Fruit fly (Drosophila melanogaster) whole organism, pupa: Measurements from ENCODE around the gene Pect.

ENCODE experiments used
- CG10348 ChIP-seq: fragments of 200-800 bp; sonication (Bioruptor generic); IDR thresholded peaks from 2 replicates; pipeline ENCODE4 v1.3.6; 2022; ENCODE audit warnings: missing biosample characterization, missing genetic modification characterization
- CG12605 ChIP-seq: fragments of 200-800 bp; sonication (Bioruptor generic); IDR thresholded peaks from 2 replicates; pipeline ENCODE4 v1.3.6; 2022; ENCODE audit warnings: missing biosample characterization, missing genetic modification characterization
- CG13204 ChIP-seq: fragments of 200-800 bp; sonication (Bioruptor generic); optimal IDR thresholded peaks from 2 replicates; lab custom pipeline; 2018; ENCODE audit warnings: missing biosample characterization, mild to moderate bottlenecking, missing genetic modification characterization, moderate library complexity
- CG14655 ChIP-seq: fragments of 200-800 bp; sonication (Bioruptor generic); optimal IDR thresholded peaks from 3 replicates; lab custom pipeline; 2017; ENCODE audit warnings: mild to moderate bottlenecking, missing biosample characterization, missing genetic modification reagents, missing genetic modification characterization
- CG15710 ChIP-seq: fragments of 200-800 bp; sonication (Bioruptor generic); optimal IDR thresholded peaks from 2 replicates; lab custom pipeline; 2018; ENCODE audit warnings: missing biosample characterization, mild to moderate bottlenecking, missing genetic modification characterization, moderate library complexity
- CG17806 ChIP-seq: fragments of 200-800 bp; sonication (Bioruptor generic); optimal IDR thresholded peaks from 2 replicates; lab custom pipeline; 2018; ENCODE audit warnings: missing biosample characterization, mild to moderate bottlenecking, missing genetic modification characterization, moderate library complexity
- CG32121 ChIP-seq: fragments of 200-800 bp; sonication (Bioruptor generic); IDR thresholded peaks from 2 replicates; pipeline ENCODE4 v1.3.6; 2022; ENCODE audit warnings: missing biosample characterization, missing genetic modification characterization
- CG34367 ChIP-seq: fragments of 200-800 bp; sonication (Bioruptor generic); optimal IDR thresholded peaks from 2 replicates; lab custom pipeline; 2018; ENCODE audit warnings: missing biosample characterization, mild to moderate bottlenecking, missing genetic modification characterization
- CG4496 ChIP-seq: fragments of 200-800 bp; sonication (Bioruptor generic); IDR thresholded peaks from 3 replicates; pipeline ENCODE4 v1.3.6; 2022; ENCODE audit warnings: missing biosample characterization, missing genetic modification characterization
- CG8159 ChIP-seq: fragments of 200-800 bp; sonication (Bioruptor generic); optimal IDR thresholded peaks from 3 replicates; lab custom pipeline; 2018; ENCODE audit warnings: missing biosample characterization, mild to moderate bottlenecking, missing genetic modification characterization, moderate library complexity
- CG8301 ChIP-seq: fragments of 200-800 bp; sonication (Bioruptor generic); optimal IDR thresholded peaks from 2 replicates; lab custom pipeline; 2018; ENCODE audit warnings: missing biosample characterization, mild to moderate bottlenecking, missing genetic modification characterization
- CG9948 ChIP-seq: fragments of 200-800 bp; sonication (Bioruptor generic); optimal IDR thresholded peaks from 2 replicates; lab custom pipeline; 2018; ENCODE audit warnings: missing biosample characterization, mild to moderate bottlenecking, missing genetic modification characterization, moderate library complexity
- D1 ChIP-seq: fragments of 200-800 bp; sonication (Bioruptor generic); optimal IDR thresholded peaks from 2 replicates; lab custom pipeline; 2018; ENCODE audit warnings: missing biosample characterization, mild to moderate bottlenecking, missing genetic modification characterization, moderate library complexity
- EcR ChIP-seq: fragments of 200-800 bp; sonication (Bioruptor generic); optimal IDR thresholded peaks from 3 replicates; lab custom pipeline; 2019; ENCODE audit warnings: missing biosample characterization, missing genetic modification characterization, mild to moderate bottlenecking, moderate library complexity, missing genetic modification reagents
- Ets98B ChIP-seq: fragments of 200-800 bp; sonication (Bioruptor generic); IDR thresholded peaks from 2 replicates; pipeline ENCODE4 v1.3.6; 2022; ENCODE audit warnings: missing biosample characterization, missing genetic modification characterization
- Pif1A ChIP-seq: fragments of 200-800 bp; sonication (Bioruptor generic); optimal IDR thresholded peaks from 3 replicates; lab custom pipeline; 2016; ENCODE audit warnings: missing biosample characterization, missing genetic modification characterization
- Pif1B ChIP-seq: fragments of 200-800 bp; sonication (Bioruptor generic); optimal IDR thresholded peaks from 3 replicates; lab custom pipeline; 2016; ENCODE audit warnings: missing biosample characterization, missing genetic modification characterization
- Snoo ChIP-seq: fragments of 200-800 bp; sonication (Bioruptor generic); optimal IDR thresholded peaks from 3 replicates; lab custom pipeline; 2017; ENCODE audit warnings: missing biosample characterization, mild to moderate bottlenecking, missing genetic modification characterization, inconsistent platforms
- fd96Ca ChIP-seq: fragments of 200-800 bp; sonication (Bioruptor generic); IDR thresholded peaks from 3 replicates; pipeline ENCODE4 v1.3.6; 2022; ENCODE audit warnings: missing biosample characterization, missing genetic modification characterization
- gl ChIP-seq: fragments of 200-800 bp; sonication (Bioruptor generic); optimal IDR thresholded peaks from 2 replicates; lab custom pipeline; 2018; ENCODE audit warnings: missing biosample characterization, mild to moderate bottlenecking, missing genetic modification characterization
- rn ChIP-seq: fragments of 200-800 bp; sonication (Bioruptor generic); IDR thresholded peaks from 2 replicates; pipeline ENCODE4 v1.3.6; 2022; ENCODE audit warnings: missing biosample characterization, missing genetic modification characterization

The Pect gene

DNA sequence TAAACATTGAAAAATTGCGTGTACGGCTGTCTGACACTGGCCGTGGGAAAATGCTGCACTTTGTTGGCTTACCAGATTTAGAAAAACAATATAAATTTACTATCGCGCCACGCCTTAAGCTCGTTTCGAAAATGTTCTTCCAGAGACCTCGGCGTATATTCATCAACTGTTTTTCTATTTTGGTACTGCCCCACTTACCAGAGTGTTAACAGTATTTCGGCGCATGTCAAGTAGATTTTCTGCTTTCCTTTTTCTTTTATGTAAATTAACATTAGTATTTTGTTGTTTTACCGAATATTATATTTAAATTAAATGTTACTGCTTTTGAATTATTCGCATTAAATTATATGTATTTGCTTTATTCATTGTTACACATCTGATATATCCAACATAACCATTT, 11.4 kb downstream of the Pect start, which contains the start of gene kek4:
TSS of gene kek4 (minus strand) at position 341 of the 400 bp plus-strand sequence.
- no peak for TF ChIP-seq gl
- no peak for TF ChIP-seq CG34367 (tag; lab: Kevin White, UChicago)
- TF ChIP-seq Pif1A = no peak
- TF ChIP-seq rn (GFP tag; lab: Robert Waterston, UW) = no peak
- TF ChIP-seq CG8301 (tag; lab: Kevin White, UChicago) = no peak
- TF ChIP-seq CG10348 (GFP tag; lab: Robert Waterston, UW) = no peak
- TF ChIP-seq CG9948 (tag; lab: Kevin White, UChicago) = no peak
- TF ChIP-seq D1 (tag; lab: Kevin White, UChicago) = no peak
- TF ChIP-seq CG32121 (GFP tag; lab: Robert Waterston, UW) = no peak
- no peak for TF ChIP-seq Snoo
- no peak for TF ChIP-seq CG17806
- TF ChIP-seq CG8159 (tag; lab: Kevin White, UChicago) = no peak
- no peak for TF ChIP-seq CG4496
- no peak for TF ChIP-seq CG14655 (GFP tag; lab: Kevin White, UChicago)
- no peak for TF ChIP-seq Pif1B (GFP tag; lab: Kevin White, UChicago)
- no peak for TF ChIP-seq CG12605 (GFP tag; lab: Robert Waterston, UW)
- TF ChIP-seq CG15710 (tag; lab: Kevin White, UChicago) = no peak
- no peak for TF ChIP-seq Ets98B (GFP tag; lab: Robert Waterston, UW)

DNA sequence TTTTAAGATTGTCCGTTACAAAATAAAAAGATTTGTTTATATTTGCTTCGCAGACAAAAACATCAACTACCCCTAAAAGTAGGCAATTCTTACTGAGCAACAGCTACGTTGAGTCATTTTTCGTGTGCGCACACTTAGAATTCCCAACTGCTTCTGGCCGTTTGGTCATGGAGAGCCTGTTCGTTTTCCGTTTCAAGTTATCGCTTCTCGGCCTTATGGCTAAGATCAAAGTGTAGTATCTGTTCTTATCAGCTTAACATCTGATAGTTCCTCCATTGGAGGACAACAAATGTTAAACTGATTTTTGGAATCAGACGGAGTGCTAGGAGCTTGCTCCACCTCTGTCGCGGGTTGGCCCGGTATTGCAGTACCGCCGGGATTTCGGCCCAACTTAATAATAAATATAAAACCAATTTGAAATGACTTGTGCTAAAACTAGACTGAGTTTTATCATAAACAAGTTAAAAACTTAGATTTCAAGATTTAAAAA, 12.1 kb downstream of the Pect start:
- peak; percentile 62; the same call in 1 of the 3 replicates for TF ChIP-seq CG4496
- peak; percentile 47; the same call in 1 of the 2 replicates for TF ChIP-seq CG32121 (GFP tag; lab: Robert Waterston, UW)
- TF ChIP-seq Ets98B (GFP tag; lab: Robert Waterston, UW) = 0 out of 2 replicates have a peak, but pooled peaks have one; percentile 42
- peak; percentile 48 for TF ChIP-seq D1 (tag; lab: Kevin White, UChicago)

DNA sequence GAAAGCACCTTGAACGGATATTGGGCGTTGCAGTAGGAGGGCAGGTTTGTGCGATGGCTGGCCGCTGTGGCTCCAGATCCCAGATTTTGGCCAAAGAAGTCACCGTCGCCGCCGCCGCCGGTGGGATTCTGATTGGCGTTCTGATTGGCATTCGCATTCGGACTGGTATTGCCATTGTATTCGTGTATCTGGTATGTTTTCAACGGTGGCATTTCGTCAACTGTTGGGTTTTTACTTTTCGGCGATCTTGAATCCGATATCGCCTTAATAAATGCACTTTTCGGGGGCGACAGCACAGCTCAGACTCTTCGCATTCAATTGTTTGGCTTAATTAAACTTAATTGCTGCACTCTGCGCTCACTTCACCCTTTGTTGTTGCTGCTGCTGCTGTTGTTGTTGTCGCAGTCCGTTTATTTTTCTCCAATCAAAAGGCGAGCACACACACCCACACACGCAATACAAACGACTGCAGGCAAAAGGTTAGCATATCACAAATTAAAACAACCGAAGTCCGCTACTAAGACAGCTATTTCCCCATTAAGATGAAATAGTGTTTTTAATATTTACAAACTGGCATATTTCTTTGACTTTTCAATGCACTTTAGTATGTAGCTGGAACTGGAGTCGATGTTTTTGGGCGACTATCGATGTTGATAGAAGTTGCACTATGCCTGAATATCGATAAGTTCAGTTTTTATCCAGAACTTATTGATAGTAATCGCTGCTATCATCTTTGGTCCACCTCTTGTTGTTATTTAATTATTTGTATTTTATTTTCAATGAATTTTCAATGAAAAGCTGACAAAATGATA, 15.9 kb downstream of the Pect start, which contains the start of the genes CG9426 and mRF1:
TSS of gene CG9426 (minus strand) at position 643 of the 812 bp plus-strand sequence.
TSS of gene mRF1 (plus strand) at position 699 of the 812 bp plus-strand sequence.
- TF ChIP-seq fd96Ca (GFP tag; lab: Robert Waterston, UW) (no peak), EcR (GFP tag; lab: Kevin White, UChicago) (peak; percentile 22)
- TF ChIP-seq, all 21 proteins: peak for 1

DNA sequence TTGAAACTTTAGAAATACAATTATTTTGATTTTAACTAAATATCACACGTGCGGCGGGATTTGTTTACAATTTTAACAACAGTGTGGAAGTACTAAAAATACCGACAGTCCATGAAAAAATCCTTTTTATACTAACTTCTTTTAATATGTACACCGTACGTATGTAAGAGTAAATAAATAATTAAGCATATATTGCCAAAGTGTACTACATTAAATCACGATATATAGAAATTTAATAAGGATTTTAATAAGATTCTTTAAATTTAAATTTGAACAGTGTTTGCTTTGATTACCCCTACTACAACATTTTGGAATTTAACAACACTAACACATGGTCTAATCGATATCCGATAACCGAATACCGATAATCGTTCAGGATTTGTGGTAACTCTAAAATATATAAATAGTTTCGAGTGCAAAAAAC, 18.7 kb downstream of the Pect start, which contains the start of the genes Ski6 and CG16812:
TSS of gene Ski6 (minus strand) at position 205 of the 424 bp plus-strand sequence.
TSS of gene CG16812 (plus strand) at position 363 of the 424 bp plus-strand sequence.
- TF ChIP-seq Ets98B (GFP tag; lab: Robert Waterston, UW) = peak; percentile 67
- peak; percentile 33; the same call in 1 of the 2 replicates for TF ChIP-seq CG32121 (GFP tag; lab: Robert Waterston, UW)
- 0 out of 3 replicates have a peak, but pooled peaks have one; percentile 27 for TF ChIP-seq CG4496
- TF ChIP-seq CG8159 (tag; lab: Kevin White, UChicago) = no peak
- no peak for TF ChIP-seq Snoo
- TF ChIP-seq CG34367 (tag; lab: Kevin White, UChicago) = peak; percentile 22
- TF ChIP-seq CG15710 (tag; lab: Kevin White, UChicago) = peak; percentile 62
- no peak for TF ChIP-seq D1 (tag; lab: Kevin White, UChicago)
- 0 out of 2 replicates have a peak, but pooled peaks have one; percentile 47 for TF ChIP-seq CG12605 (GFP tag; lab: Robert Waterston, UW)
- TF ChIP-seq EcR (GFP tag; lab: Kevin White, UChicago) = no peak
- TF ChIP-seq CG9948 (tag; lab: Kevin White, UChicago) = no peak
- TF ChIP-seq CG13204 (GFP tag; lab: Kevin White, UChicago) = no peak
- TF ChIP-seq CG17806 = no peak

DNA sequence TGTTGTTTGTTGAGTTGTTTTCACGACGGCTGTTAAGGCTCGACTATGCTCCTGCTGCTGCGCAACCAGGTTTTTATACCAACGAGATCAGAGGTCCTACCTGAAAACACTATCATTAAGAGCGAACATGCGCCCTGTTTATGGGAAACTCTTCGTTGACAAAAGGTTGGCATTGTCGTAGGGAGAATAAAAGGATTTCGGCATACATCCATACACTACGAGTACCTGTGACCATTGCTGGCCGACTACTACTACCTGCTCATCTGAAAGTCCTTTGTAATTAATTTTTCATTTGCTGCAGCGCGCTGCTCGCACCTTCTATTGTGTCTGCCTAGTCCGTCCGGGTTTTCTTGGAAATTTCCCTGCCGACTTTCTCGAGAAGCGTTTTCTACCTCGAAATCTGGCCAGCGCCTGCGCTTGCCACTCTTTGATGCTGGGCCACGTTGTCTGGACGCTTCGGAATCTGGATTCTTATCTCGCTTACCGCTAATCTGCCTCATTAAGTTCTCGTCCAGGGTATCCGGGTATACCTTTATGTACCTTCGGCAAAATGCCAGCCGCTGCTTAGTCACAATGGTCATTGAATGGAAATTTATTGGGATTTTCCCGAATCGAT, 21.8 kb downstream of the Pect start, which contains the start of gene CG15480:
TSS of gene CG15480 (minus strand) at position 51 of the 616 bp plus-strand sequence.
- no peak for TF ChIP-seq CG32121 (GFP tag; lab: Robert Waterston, UW)
- no peak for TF ChIP-seq Ets98B (GFP tag; lab: Robert Waterston, UW)
- TF ChIP-seq D1 (tag; lab: Kevin White, UChicago) = no peak
- TF ChIP-seq rn (GFP tag; lab: Robert Waterston, UW) = no peak
- no peak for TF ChIP-seq CG9948 (tag; lab: Kevin White, UChicago)
- TF ChIP-seq CG8159 (tag; lab: Kevin White, UChicago) = no peak
- no peak for TF ChIP-seq Pif1A
- TF ChIP-seq, all 21 proteins: peak for 0

DNA sequence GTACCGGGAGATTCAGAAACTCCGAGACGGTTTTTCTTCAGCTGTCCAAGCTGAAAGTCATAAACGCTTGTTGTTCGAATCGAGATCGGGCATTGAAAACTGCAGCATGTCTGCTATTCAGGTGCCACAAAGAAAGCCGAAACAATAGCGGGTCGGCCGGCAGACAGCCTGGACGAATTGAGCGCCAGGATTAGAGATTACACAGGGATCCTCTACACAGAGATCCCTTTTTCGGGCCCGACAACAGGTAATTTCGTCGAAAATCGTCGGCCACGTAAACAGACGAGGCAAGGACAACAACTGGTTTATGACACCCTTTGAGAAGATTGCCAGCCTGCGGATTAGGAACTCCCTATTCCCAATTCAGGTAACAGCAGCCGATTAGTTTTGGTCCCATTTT, 23.7 kb downstream of the Pect start, which contains the start of gene CG16813:
TSS of gene CG16813 (plus strand) at position 288 of the 400 bp plus-strand sequence.
- TF ChIP-seq Snoo = no peak
- no peak for TF ChIP-seq CG34367 (tag; lab: Kevin White, UChicago)
- TF ChIP-seq CG14655 (GFP tag; lab: Kevin White, UChicago) = no peak
- TF ChIP-seq Pif1A = no peak
- TF ChIP-seq CG15710 (tag; lab: Kevin White, UChicago) = no peak
- no peak for TF ChIP-seq EcR (GFP tag; lab: Kevin White, UChicago)
- no peak for TF ChIP-seq CG9948 (tag; lab: Kevin White, UChicago)
- TF ChIP-seq CG32121 (GFP tag; lab: Robert Waterston, UW) = no peak
- no peak for TF ChIP-seq rn (GFP tag; lab: Robert Waterston, UW)
- TF ChIP-seq CG10348 (GFP tag; lab: Robert Waterston, UW) = no peak
- TF ChIP-seq Pif1B (GFP tag; lab: Kevin White, UChicago) = no peak
- no peak for TF ChIP-seq gl
